Worm (Caenorhabditis elegans): Measurements from ENCODE around the gene clh-2.

ce11 chrII:11312223-11312622, 39.5 kb upstream of the clh-2 start, which contains the start of gene T24F1.7:
- TF ChIP-seq mab-5 (tag; optimal IDR thresholded peaks at IDR 0.05) (no peak), nhr-237 (tag; optimal IDR thresholded peaks at IDR 0.05) (no peak), lin-13 (tag; optimal IDR thresholded peaks at IDR 0.05) (no peak), unc-39 (tag; optimal IDR thresholded peaks at IDR 0.05) (no peak)

Data from whole organism, mixed stage, embryonic.